Worm (Caenorhabditis elegans): ENCODE data around the gene ZK666.2.

The ZK666.2 gene

DNA sequence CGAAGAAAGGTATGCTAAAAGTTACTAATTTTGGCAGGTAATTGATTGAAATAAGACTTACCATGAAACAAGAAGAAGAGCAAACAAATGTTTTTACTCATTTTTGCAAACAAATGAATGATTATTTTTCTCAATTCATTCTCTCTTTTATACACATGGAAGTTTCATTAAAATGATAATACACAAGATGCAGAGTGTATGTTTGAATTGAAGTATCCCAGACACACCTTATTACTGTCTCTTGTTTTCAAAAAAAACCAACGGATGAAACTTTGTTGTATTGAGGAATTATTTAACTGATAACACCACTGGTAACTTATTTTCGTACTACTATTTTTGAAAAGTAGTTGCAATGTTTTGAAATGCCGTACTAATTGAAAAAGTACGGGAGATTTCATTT, 7.7 kb upstream of the ZK666.2 start, which contains the start of gene clec-59:
Gene clec-59, minus strand, starts transcription at position 101 of the 400 bp plus-strand sequence.
- no peak for TF ChIP-seq mdl-1 (tag; optimal IDR thresholded peaks at IDR 0.05)
- TF ChIP-seq rbr-2 (tag; optimal IDR thresholded peaks at IDR 0.05), result no peak
- TF ChIP-seq sdz-12 (GFP tag; optimal IDR thresholded peaks at IDR 0.05), result no peak
- no peak for TF ChIP-seq unc-62 (GFP tag; optimal IDR thresholded peaks at IDR 0.05 in 1 of 2)
- TF ChIP-seq unc-62 (tag; optimal IDR thresholded peaks at IDR 0.05), result no peak
- TF ChIP-seq ama-1 (optimal IDR thresholded peaks at IDR 0.05), result no peak
- no peak for TF ChIP-seq hif-1 (tag; optimal IDR thresholded peaks at IDR 0.05)
- no peak for TF ChIP-seq nhr-42 (GFP tag; IDR thresholded peaks at IDR 0.05)
- TF ChIP-seq ZK337.2 (GFP tag; IDR thresholded peaks at IDR 0.05), result no peak
- no peak for TF ChIP-seq mdt-29 (GFP tag; IDR thresholded peaks at IDR 0.05)
- TF ChIP-seq ceh-82 (tag; optimal IDR thresholded peaks at IDR 0.05), result no peak
- no peak for TF ChIP-seq Y75B8A.6 (GFP tag; IDR thresholded peaks at IDR 0.05)
- TF ChIP-seq ceh-62 (tag; optimal IDR thresholded peaks at IDR 0.05), result no peak
- no peak for TF ChIP-seq daf-12 (tag; optimal IDR thresholded peaks at IDR 0.05)

DNA sequence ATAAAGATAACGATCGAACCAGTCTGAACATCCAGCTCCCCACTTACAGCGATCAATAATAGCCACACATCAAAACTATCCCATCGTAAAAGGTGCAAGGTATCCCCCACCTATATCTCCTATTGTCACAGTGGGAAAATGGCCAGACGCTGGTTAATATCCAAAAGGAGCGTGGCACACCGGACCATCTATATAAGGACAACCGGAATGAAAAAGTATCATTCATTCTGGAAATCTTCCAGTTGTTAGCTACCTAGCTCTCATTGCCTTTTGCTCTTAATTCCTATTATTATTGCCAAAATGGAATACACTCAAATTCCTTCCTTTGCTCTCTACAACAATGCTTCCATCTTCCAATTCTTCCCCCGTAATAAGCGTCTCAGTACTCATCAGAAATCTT, 5.3 kb upstream of the ZK666.2 start, which contains the start of gene ZK666.4:
Gene ZK666.4, plus strand, starts transcription at position 301 of the 400 bp plus-strand sequence.
- TF ChIP-seq skn-1 (tag; optimal IDR thresholded peaks at IDR 0.05), result no peak
- no peak for TF ChIP-seq ceh-20 (GFP tag; IDR thresholded peaks at IDR 0.05)
- TF ChIP-seq sdz-12 (GFP tag; optimal IDR thresholded peaks at IDR 0.05), result no peak
- no peak for TF ChIP-seq mxl-2 (GFP tag; conservative IDR thresholded peaks at IDR 0.05)
- TF ChIP-seq ceh-82 (tag; optimal IDR thresholded peaks at IDR 0.05), result no peak
- TF ChIP-seq lin-13 (GFP tag; optimal IDR thresholded peaks at IDR 0.05), result no peak
- no peak for TF ChIP-seq Y105C5A.15 (GFP tag; IDR thresholded peaks at IDR 0.05)
- TF ChIP-seq dve-1 (tag; optimal IDR thresholded peaks at IDR 0.05; ENCODE audit: insufficient read depth), result no peak

DNA sequence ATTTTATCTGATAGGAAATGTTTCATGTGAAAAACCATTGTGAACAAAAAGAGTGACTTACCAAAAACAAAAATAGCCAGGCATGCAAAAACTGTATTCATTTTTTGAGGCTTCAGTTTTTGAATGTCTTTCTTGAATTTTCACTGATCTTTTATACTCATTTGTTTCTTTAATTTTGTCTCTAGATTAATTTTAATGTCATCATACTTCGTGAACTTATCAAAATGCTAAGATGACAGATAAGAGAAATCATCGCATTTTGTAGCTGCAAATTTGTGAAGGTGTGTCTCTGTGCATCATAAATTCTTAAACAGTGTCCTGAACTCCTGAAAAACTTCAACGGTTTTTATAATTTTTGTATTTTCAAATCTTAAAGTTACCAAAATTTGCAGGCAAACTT, 4.3 kb upstream of the ZK666.2 start, which contains the start of gene clec-58:
Gene clec-58, minus strand, starts transcription at position 101 of the 400 bp plus-strand sequence.
- no peak for TF ChIP-seq tag-97 (GFP tag; IDR thresholded peaks at IDR 0.05)

DNA sequence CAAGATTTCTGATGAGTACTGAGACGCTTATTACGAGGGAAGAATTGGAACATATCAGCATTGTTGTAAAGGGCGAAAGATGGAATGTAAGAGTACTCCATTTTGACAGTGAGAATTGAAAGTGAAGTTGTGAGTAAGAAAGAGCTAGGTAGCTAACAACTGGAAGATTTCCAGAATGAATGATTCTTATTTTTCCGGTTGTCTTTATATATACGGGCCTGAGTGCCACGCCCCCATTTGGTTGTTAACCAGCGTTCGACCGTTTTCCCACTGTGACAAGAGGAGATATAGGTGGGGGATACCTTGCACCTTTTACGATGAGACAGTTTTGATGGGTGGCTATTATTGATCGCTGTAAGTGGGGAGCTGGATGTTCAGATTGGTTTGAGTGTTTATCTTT, 443 bp downstream of the ZK666.2 start, which contains the start of gene ZK666.1:
Gene ZK666.1, minus strand, starts transcription at position 101 of the 400 bp plus-strand sequence.
- no peak for TF ChIP-seq ceh-62 (tag; optimal IDR thresholded peaks at IDR 0.05)
- no peak for TF ChIP-seq unc-39 (tag; optimal IDR thresholded peaks at IDR 0.05)
- no peak for TF ChIP-seq gei-8 (GFP tag; optimal IDR thresholded peaks at IDR 0.05)
- no peak for TF ChIP-seq lin-15B (tag; optimal IDR thresholded peaks at IDR 0.05)
- no peak for TF ChIP-seq mdt-29 (GFP tag; IDR thresholded peaks at IDR 0.05)
- no peak for TF ChIP-seq nhr-76 (tag; optimal IDR thresholded peaks at IDR 0.05)
- no peak for TF ChIP-seq mdl-1 (tag; optimal IDR thresholded peaks at IDR 0.05)
- TF ChIP-seq madf-5 (GFP tag; IDR thresholded peaks at IDR 0.05), result no peak
- no peak for TF ChIP-seq mes-2 (tag; optimal IDR thresholded peaks at IDR 0.05; ENCODE audit: poor library complexity, severe bottlenecking)

DNA sequence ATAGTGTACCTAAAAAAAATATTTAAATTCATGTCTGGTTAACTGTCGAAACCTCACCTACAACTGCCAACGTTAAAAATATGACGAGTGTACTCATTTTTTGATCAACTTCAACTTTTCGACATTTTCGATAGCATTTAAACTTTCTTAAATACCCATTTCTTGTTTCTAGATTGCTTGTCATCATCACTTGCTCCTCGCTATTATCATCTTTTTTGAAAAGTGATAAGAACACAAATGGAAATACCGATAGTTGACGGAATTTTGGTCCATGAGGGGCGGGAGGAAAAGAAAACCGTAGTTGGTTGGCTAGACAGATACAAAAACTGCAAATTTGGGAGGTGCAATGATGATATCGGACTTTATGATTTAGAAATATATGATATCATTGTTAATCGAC, 1.5 kb downstream of the ZK666.2 start, which contains the start of gene clec-143:
Gene clec-143, minus strand, starts transcription at position 139 of the 400 bp plus-strand sequence.
- TF ChIP-seq nhr-42 (GFP tag; IDR thresholded peaks at IDR 0.05) (no peak), madf-5 (GFP tag; IDR thresholded peaks at IDR 0.05) (no peak), ceh-44 (GFP tag; IDR thresholded peaks at IDR 0.05) (no peak), pqm-1 (tag; optimal IDR thresholded peaks at IDR 0.05) (peak; percentile 88), nhr-28 (tag; optimal IDR thresholded peaks at IDR 0.05) (peak; percentile 45), unc-62 (GFP tag; optimal IDR thresholded peaks at IDR 0.05 in 1 of 2) (peak in 1 of 2 experiments; percentile 67), unc-62 (tag; optimal IDR thresholded peaks at IDR 0.05) (no peak), nhr-102 (tag; optimal IDR thresholded peaks at IDR 0.05) (no peak)

DNA sequence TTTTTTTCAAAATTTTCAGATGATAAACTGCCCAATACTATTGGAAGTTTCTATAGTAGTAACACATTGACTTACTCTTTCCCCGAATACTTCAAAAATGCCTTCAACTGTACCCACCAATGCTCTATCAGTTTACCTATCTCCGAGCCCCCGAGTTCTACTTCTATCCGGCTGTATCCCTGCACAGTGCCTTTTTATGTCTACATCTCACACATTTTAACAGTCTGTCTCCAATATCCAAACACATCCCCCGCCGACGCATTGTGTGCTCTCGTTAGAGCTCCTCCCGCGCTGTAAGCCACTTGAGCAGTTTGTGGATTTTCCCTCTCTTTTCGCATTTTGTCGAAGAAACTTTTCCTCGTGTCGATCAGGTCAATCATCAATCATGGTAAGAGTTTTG, 5.1 kb downstream of the ZK666.2 start, which contains the start of gene tnc-2:
Gene tnc-2, plus strand, starts transcription at position 301 of the 400 bp plus-strand sequence.
- TF ChIP-seq Y105C5A.15 (GFP tag; IDR thresholded peaks at IDR 0.05) (no peak), nhr-11 (tag; optimal IDR thresholded peaks at IDR 0.05) (no peak), nhr-10 (tag; optimal IDR thresholded peaks at IDR 0.05) (no peak), unc-39 (tag; optimal IDR thresholded peaks at IDR 0.05) (no peak), nhr-28 (tag; optimal IDR thresholded peaks at IDR 0.05) (no peak), arid-1 (GFP tag; conservative IDR thresholded peaks at IDR 0.05) (no peak), nhr-42 (GFP tag; IDR thresholded peaks at IDR 0.05) (no peak)

All from whole organism, L4 larva.